Worm (Caenorhabditis elegans) whole organism, mixed stage, embryonic: ENCODE results near the gene F31E3.6.

Source experiments
- mep-1 ChIP-seq: fragments of 150-350 bp; optimal IDR thresholded peaks from 2 replicates; lab custom pipeline; 2017; ENCODE audit warnings: missing biosample characterization, missing genetic modification reagents, missing genetic modification characterization, inconsistent platforms
- pha-4 ChIP-seq: fragments of 150-350 bp; optimal IDR thresholded peaks from 2 replicates; lab custom pipeline; 2018; ENCODE audit warnings: missing biosample characterization, missing genetic modification reagents, missing genetic modification characterization
- snpc-4 ChIP-seq: fragments of 150-350 bp; optimal IDR thresholded peaks from 2 replicates; lab custom pipeline; 2014; ENCODE audit warnings: missing biosample characterization, missing genetic modification characterization
- ztf-11 ChIP-seq: fragments of 150-350 bp; optimal IDR thresholded peaks from 2 replicates; lab custom pipeline; 2014; ENCODE audit warnings: missing biosample characterization, missing genetic modification characterization

- TF ChIP-seq ztf-11 (tag; lab: Kevin White, UChicago) (no peak), snpc-4 (tag; lab: Kevin White, UChicago) (no peak), pha-4 (no peak), mep-1 (tag; lab: Kevin White, UChicago) (no peak)
Measured at ce11 chrIII:6988060-6988459, 6.2 kb downstream of the F31E3.6 start.
